Worm (Caenorhabditis elegans): ENCODE results near the gene R13A5.7.

DNA sequence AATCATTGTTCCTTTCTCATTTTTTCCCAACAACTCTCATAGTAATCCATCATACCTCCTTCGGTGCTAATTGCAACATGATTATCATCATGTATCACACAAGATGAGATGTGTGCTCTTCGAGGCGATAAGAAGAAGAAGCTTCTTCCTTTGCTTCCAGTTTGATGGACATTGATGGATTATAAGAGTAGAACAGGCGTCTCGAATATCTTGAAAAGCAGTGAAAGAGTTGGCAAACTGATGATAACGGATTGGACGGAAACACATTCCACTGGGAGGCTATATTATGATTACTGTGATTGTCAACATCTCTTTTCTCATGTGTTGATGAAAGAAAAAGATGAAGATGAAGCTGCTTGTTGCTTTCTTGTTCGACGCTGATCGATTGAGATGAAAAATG, 10.1 kb downstream of the R13A5.7 start:
- TF ChIP-seq nhr-12 (tag; optimal IDR thresholded peaks at IDR 0.05) (no peak), nhr-23 (tag; optimal IDR thresholded peaks at IDR 0.05) (no peak), sem-4 (tag; optimal IDR thresholded peaks at IDR 0.05) (no peak), mdl-1 (tag; optimal IDR thresholded peaks at IDR 0.05) (no peak), skn-1 (tag; optimal IDR thresholded peaks at IDR 0.05) (no peak), lin-11 (tag; optimal IDR thresholded peaks at IDR 0.05) (no peak), nhr-11 (tag; optimal IDR thresholded peaks at IDR 0.05) (no peak), ceh-82 (tag; optimal IDR thresholded peaks at IDR 0.05) (no peak)

All from whole organism, L2 larva.